Worm (Caenorhabditis elegans) whole organism, L1 larva: ENCODE data around the gene K12B6.11.

Experiments
- F16B12.6 ChIP-seq: fragments of 150-350 bp; optimal IDR thresholded peaks from 2 replicates; lab custom pipeline; 2014; ENCODE audit warnings: missing biosample characterization, missing genetic modification characterization
- alr-1 ChIP-seq: fragments of 200-800 bp; sonication (Bioruptor generic); optimal IDR thresholded peaks from 2 replicates; lab custom pipeline; 2018; ENCODE audit warnings: borderline replicate concordance, mild to moderate bottlenecking, missing genetic modification characterization, missing compliant biosample characterization
- aly-2 ChIP-seq: fragments of 150-350 bp; optimal IDR thresholded peaks from 2 replicates; lab custom pipeline; 2014; ENCODE audit warnings: missing biosample characterization, missing genetic modification characterization
- blmp-1 ChIP-seq: fragments of 150-350 bp; optimal IDR thresholded peaks from 2 replicates; lab custom pipeline; 2014; ENCODE audit warnings: missing biosample characterization, missing genetic modification characterization
- ceh-8 ChIP-seq: fragments of 200-800 bp; sonication (Bioruptor generic); optimal IDR thresholded peaks from 2 replicates; lab custom pipeline; 2018; ENCODE audit warnings: mild to moderate bottlenecking, missing genetic modification characterization, moderate library complexity, missing compliant biosample characterization
- ceh-82 ChIP-seq, 3 experiments: fragments of 150-350 bp in 1 of 3; sonication (generic microtip) in 2 of 3; optimal IDR thresholded peaks; 2 replicates each; lab custom pipeline; 2014 to 2017; ENCODE audit warnings: missing biosample characterization in 3 of 3, missing genetic modification characterization in 3 of 3
- dsc-1 ChIP-seq: sonication (generic microtip); optimal IDR thresholded peaks from 2 replicates; lab custom pipeline; 2016; ENCODE audit warnings: mild to moderate bottlenecking, missing genetic modification characterization, missing compliant biosample characterization
- efl-3 ChIP-seq: fragments of 200-800 bp; sonication (Bioruptor generic); optimal IDR thresholded peaks from 2 replicates; lab custom pipeline; 2018; ENCODE audit warnings: mild to moderate bottlenecking, missing genetic modification characterization, missing compliant biosample characterization
- elt-2 ChIP-seq: sonication (generic microtip); optimal IDR thresholded peaks from 2 replicates; lab custom pipeline; 2016; ENCODE audit warnings: missing genetic modification characterization, mild to moderate bottlenecking, inconsistent platforms, missing compliant biosample characterization, missing genetic modification reagents
- elt-3 ChIP-seq, 6 experiments: fragments of 150-350 bp in 1 of 6; sonication (generic microtip); optimal IDR thresholded peaks; 2 replicates each; lab custom pipeline; 2017 to 2018; ENCODE audit warnings: missing biosample characterization in 6 of 6, missing genetic modification characterization in 6 of 6, inconsistent platforms in 1 of 6
- fkh-10 ChIP-seq: sonication (generic microtip); optimal IDR thresholded peaks from 2 replicates; lab custom pipeline; 2017; ENCODE audit warnings: missing biosample characterization, missing genetic modification reagents, missing genetic modification characterization
- fkh-8 ChIP-seq: sonication (generic microtip); optimal IDR thresholded peaks from 2 replicates; lab custom pipeline; 2016; ENCODE audit warnings: mild to moderate bottlenecking, missing genetic modification characterization, missing compliant biosample characterization
- grh-1 ChIP-seq: fragments of 200-800 bp; sonication (Bioruptor generic); IDR thresholded peaks from 2 replicates; pipeline ENCODE4 v1.3.6; 2022; ENCODE audit warnings: missing genetic modification reagents, missing genetic modification characterization, missing compliant biosample characterization
- irx-1 ChIP-seq: sonication (generic microtip); optimal IDR thresholded peaks from 2 replicates; lab custom pipeline; 2016; ENCODE audit warnings: missing genetic modification characterization, missing compliant biosample characterization
- lin-13 ChIP-seq: fragments of 150-350 bp; optimal IDR thresholded peaks from 2 replicates; lab custom pipeline; 2014; ENCODE audit warnings: missing biosample characterization, missing genetic modification reagents, missing genetic modification characterization
- lin-14 ChIP-seq: fragments of 200-800 bp; sonication (Bioruptor generic); optimal IDR thresholded peaks from 2 replicates; lab custom pipeline; 2018; ENCODE audit warnings: mild to moderate bottlenecking, missing genetic modification characterization, moderate library complexity, missing compliant biosample characterization
- lin-39 ChIP-seq: fragments of 150-350 bp; optimal IDR thresholded peaks from 2 replicates; lab custom pipeline; 2014; ENCODE audit warnings: missing biosample characterization, missing genetic modification reagents, missing genetic modification characterization
- lir-3 ChIP-seq: sonication (generic microtip); optimal IDR thresholded peaks from 2 replicates; lab custom pipeline; 2016; ENCODE audit warnings: mild to moderate bottlenecking, missing genetic modification characterization, moderate library complexity, missing compliant biosample characterization; ENCODE audit not compliant: poor library complexity
- lsy-2 ChIP-seq, 2 experiments: fragments of 150-350 bp; optimal IDR thresholded peaks; 2 replicates each; lab custom pipeline; 2014; ENCODE audit warnings: missing biosample characterization in 2 of 2, missing genetic modification characterization in 2 of 2
- mab-9 ChIP-seq: fragments of 200-800 bp; sonication (Bioruptor generic); IDR thresholded peaks from 2 replicates; pipeline ENCODE4 v1.3.6; 2022; ENCODE audit warnings: missing genetic modification reagents, missing genetic modification characterization, missing compliant biosample characterization
- mdl-1 ChIP-seq, 2 experiments: fragments of 150-350 bp; optimal IDR thresholded peaks; 2 replicates each; lab custom pipeline; 2014 to 2017; ENCODE audit warnings: missing biosample characterization in 2 of 2, missing genetic modification characterization in 2 of 2, inconsistent platforms in 1 of 2
- mef-2 ChIP-seq: fragments of 150-350 bp; optimal IDR thresholded peaks from 2 replicates; lab custom pipeline; 2014; ENCODE audit warnings: missing biosample characterization, missing genetic modification characterization
- mep-1 ChIP-seq: fragments of 150-350 bp; optimal IDR thresholded peaks from 2 replicates; lab custom pipeline; 2014; ENCODE audit warnings: missing biosample characterization, missing genetic modification characterization
- nhr-11 ChIP-seq: fragments of 150-350 bp; optimal IDR thresholded peaks from 2 replicates; lab custom pipeline; 2014; ENCODE audit warnings: missing biosample characterization, missing genetic modification characterization
- nhr-19 ChIP-seq: fragments of 200-800 bp; sonication (Bioruptor generic); conservative IDR thresholded peaks from 2 replicates; pipeline ENCODE4 v1.3.6; 2022; ENCODE audit warnings: missing genetic modification characterization, missing compliant biosample characterization
- nhr-20 ChIP-seq: sonication (generic microtip); optimal IDR thresholded peaks from 2 replicates; lab custom pipeline; 2016; ENCODE audit warnings: mild to moderate bottlenecking, missing genetic modification characterization, missing compliant biosample characterization
- nhr-237 ChIP-seq: fragments of 150-350 bp; optimal IDR thresholded peaks from 2 replicates; lab custom pipeline; 2014; ENCODE audit warnings: missing biosample characterization, missing genetic modification characterization
- nhr-85 ChIP-seq: sonication (generic microtip); peaks from one replicate; lab custom pipeline; 2016; ENCODE audit warnings: missing genetic modification characterization, inconsistent platforms, missing compliant biosample characterization
- pqm-1 ChIP-seq: sonication (generic microtip); optimal IDR thresholded peaks from 3 replicates; lab custom pipeline; 2017; ENCODE audit warnings: missing biosample characterization, missing genetic modification characterization
- skn-1 ChIP-seq: fragments of 150-350 bp; optimal IDR thresholded peaks from 2 replicates; lab custom pipeline; 2014; ENCODE audit warnings: missing biosample characterization, missing genetic modification characterization
- snu-23 ChIP-seq: sonication (generic microtip); optimal IDR thresholded peaks from 2 replicates; lab custom pipeline; 2016; ENCODE audit warnings: missing genetic modification characterization, missing compliant biosample characterization
- sox-4 ChIP-seq: sonication (generic microtip); optimal IDR thresholded peaks from 2 replicates; lab custom pipeline; 2016; ENCODE audit warnings: missing genetic modification characterization, missing compliant biosample characterization
- sptf-1 ChIP-seq: fragments of 150-350 bp; optimal IDR thresholded peaks from 2 replicates; lab custom pipeline; 2014; ENCODE audit warnings: missing biosample characterization, missing genetic modification characterization
- tlp-1 ChIP-seq: fragments of 150-350 bp; optimal IDR thresholded peaks from 2 replicates; lab custom pipeline; 2014; ENCODE audit warnings: missing biosample characterization, missing genetic modification characterization
- unc-98 ChIP-seq: fragments of 200-800 bp; sonication (Bioruptor generic); IDR thresholded peaks from 2 replicates; pipeline ENCODE4 v1.3.6; 2022; ENCODE audit warnings: missing genetic modification characterization, missing compliant biosample characterization
- vab-15 ChIP-seq: sonication (generic microtip); optimal IDR thresholded peaks from 2 replicates; lab custom pipeline; 2017; ENCODE audit warnings: missing genotype, mild to moderate bottlenecking, missing genetic modification characterization, missing compliant biosample characterization
- xbp-1 ChIP-seq: sonication (generic microtip); optimal IDR thresholded peaks from 2 replicates; lab custom pipeline; 2016; ENCODE audit warnings: missing genetic modification characterization, missing compliant biosample characterization
- zip-4 ChIP-seq: fragments of 200-800 bp; sonication (Bioruptor generic); optimal IDR thresholded peaks from 2 replicates; lab custom pipeline; 2018; ENCODE audit warnings: mild to moderate bottlenecking, missing genetic modification characterization, moderate library complexity, missing compliant biosample characterization
- ztf-11 ChIP-seq, 2 experiments: sonication (generic microtip); optimal IDR thresholded peaks; 2 replicates each; lab custom pipeline; 2016 to 2017; ENCODE audit warnings: missing genetic modification characterization in 2 of 2, missing biosample characterization in 1 of 2, missing compliant biosample characterization in 1 of 2

The K12B6.11 gene

DNA sequence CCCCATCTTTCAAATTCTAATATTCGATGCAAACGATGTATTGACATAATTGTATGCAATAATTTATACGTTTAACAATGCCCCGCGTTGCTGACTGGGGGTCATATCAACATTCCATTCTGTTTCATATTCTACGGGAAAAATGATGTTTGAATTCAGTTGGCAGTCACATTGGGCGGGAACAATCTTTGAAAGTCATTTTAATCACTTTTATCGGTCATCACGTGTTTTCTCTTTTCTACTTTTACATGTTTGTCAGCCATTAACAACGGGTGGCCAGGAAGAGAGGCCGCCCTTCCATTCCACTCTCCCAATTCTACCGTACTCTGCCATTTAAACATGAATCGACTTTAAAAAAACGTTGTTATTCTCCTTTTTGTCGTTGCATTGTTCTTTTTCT lies 40.0 kb upstream of the K12B6.11 start (continued):
- peak; percentile 16 to 60 for TF ChIP-seq lsy-2 (tag; optimal IDR thresholded peaks at IDR 0.05; lab: Kevin White, UChicago)
- peak; percentile 56 for TF ChIP-seq blmp-1 (tag; lab: Kevin White, UChicago)

ce11 chrV:6249135-6249534 lies 39.6 kb upstream of the K12B6.11 start:
- peak; percentile 25 for TF ChIP-seq blmp-1 (tag; lab: Kevin White, UChicago)
- TF ChIP-seq nhr-85 (tag; lab: Kevin White, UChicago) = peak; percentile 71
- no peak for TF ChIP-seq fkh-8 (tag; lab: Kevin White, UChicago)
- TF ChIP-seq lin-14 (GFP tag; lab: Kevin White, UChicago) = peak; percentile 17

ce11 chrV:6250959-6251598 lies 37.6 kb upstream of the K12B6.11 start:
- TF ChIP-seq elt-2 (tag; lab: Kevin White, UChicago) = peak; percentile 66
- no peak for TF ChIP-seq lin-39 (tag; lab: Kevin White, UChicago)

DNA sequence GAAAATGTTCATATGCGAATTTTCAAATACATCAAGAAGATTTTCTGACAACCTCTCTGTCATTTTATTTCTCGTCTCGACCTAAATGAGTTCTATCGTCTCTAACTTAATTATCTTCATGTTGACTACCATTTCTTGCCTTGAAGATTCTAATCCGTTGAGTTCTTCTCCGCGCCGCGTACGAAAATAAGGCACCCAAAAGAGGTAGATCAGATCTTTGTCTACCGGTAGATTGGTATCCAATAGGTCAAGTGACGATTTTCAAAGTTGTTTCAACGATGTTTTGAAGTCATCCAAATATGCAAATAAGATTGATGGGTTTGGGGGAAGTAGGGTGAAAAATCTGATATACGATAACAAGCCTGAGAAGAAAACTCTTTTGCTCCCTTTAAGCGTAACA lies 34.8 kb upstream of the K12B6.11 start:
- TF ChIP-seq unc-98 (GFP tag; lab: Robert Waterston, UW) (no peak), pqm-1 (tag; lab: Kevin White, UChicago) (no peak), elt-3 (tag; optimal IDR thresholded peaks at IDR 0.05; lab: Kevin White, UChicago) (no peak), mef-2 (no peak), snu-23 (peak; percentile 9), ceh-82 (tag; optimal IDR thresholded peaks at IDR 0.05; lab: Kevin White, UChicago) (no peak), nhr-20 (tag; lab: Kevin White, UChicago) (peak; percentile 26), efl-3 (peak; percentile 4), zip-4 (GFP tag; lab: Kevin White, UChicago) (no peak), vab-15 (tag; lab: Kevin White, UChicago) (no peak), sox-4 (no peak), grh-1 (no peak), nhr-11 (no peak), xbp-1 (tag; lab: Kevin White, UChicago) (no peak), nhr-85 (tag; lab: Kevin White, UChicago) (peak; percentile 92), alr-1 (tag; lab: Kevin White, UChicago) (no peak), lin-14 (GFP tag; lab: Kevin White, UChicago) (peak; percentile 65)
- TF ChIP-seq, all 84 proteins: peak for 5

DNA sequence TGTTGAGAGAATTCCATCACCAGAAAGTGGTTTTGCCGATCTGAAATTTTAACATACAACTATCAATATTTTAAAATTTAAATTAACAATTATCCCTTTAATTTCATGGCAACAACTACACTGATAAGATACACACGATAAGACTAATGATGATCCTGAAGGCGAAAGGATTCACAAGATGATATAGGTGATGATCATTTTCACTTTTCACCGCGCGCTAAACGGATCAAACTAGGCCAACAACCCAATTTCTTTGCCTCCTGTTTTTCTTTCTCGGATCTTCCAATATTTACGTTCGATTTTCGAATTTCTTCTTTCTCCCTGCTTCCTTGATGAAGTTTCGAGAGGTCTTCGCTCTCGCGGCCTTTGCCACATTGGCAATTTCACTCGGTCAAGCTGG lies 29.6 kb upstream of the K12B6.11 start, which contains the start of gene K08B12.1:
TSS of gene K08B12.1 (plus strand) at position 229 of the 400 bp plus-strand sequence.
- TF ChIP-seq mab-9 = no peak
- no peak for TF ChIP-seq nhr-20 (tag; lab: Kevin White, UChicago)
- TF ChIP-seq blmp-1 (tag; lab: Kevin White, UChicago) = peak; percentile 99
- no peak for TF ChIP-seq ztf-11 (tag; optimal IDR thresholded peaks at IDR 0.05; lab: Kevin White, UChicago)
- TF ChIP-seq fkh-10 (GFP tag; lab: Kevin White, UChicago) = no peak
- no peak for TF ChIP-seq zip-4 (GFP tag; lab: Kevin White, UChicago)
- no peak for TF ChIP-seq aly-2 (tag; lab: Kevin White, UChicago)
- TF ChIP-seq lir-3 (tag; lab: Kevin White, UChicago) = no peak
- peak in 1 of 6 experiments; percentile 38 for TF ChIP-seq elt-3 (tag; optimal IDR thresholded peaks at IDR 0.05; lab: Kevin White, UChicago)
- no peak for TF ChIP-seq tlp-1 (tag; lab: Kevin White, UChicago)
- no peak for TF ChIP-seq pqm-1 (tag; lab: Kevin White, UChicago)
- TF ChIP-seq xbp-1 (tag; lab: Kevin White, UChicago) = no peak

DNA sequence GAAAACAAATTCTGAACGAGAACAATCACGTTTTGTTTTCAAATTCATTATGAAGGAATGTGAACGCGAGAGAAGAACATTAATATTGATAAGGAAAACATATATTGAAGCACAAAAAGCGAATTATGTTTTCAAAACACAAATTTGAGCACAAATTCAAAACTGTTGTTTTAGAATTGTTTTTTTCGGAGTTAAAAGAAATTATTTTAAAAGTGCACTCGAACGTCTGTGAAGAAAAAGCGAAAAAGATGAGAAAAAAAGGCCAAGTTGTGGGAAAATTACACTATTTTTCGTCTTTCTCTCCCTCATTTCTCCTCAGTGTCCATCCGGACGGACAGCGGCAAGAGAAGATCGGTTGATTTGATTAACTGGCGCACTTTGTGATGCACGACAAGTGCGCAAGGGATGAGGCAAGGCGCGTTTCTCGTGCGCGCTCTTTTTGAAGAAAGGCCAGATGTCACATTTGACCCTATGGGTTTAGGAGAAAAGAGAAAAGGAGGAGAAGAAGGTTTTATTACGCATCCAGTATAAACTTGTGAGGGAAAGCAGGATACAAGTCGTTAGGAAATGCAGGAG lies 21.4 kb upstream of the K12B6.11 start, which contains the start of gene mrck-1:
TSS of gene mrck-1 (minus strand) at position 51 of the 576 bp plus-strand sequence.
- TF ChIP-seq nhr-11 (peak; percentile 53), efl-3 (no peak), sptf-1 (no peak), nhr-237 (tag; lab: Kevin White, UChicago) (peak; percentile 21), ceh-8 (peak; percentile 100), F16B12.6 (peak; percentile 56), mep-1 (tag; lab: Kevin White, UChicago) (peak; percentile 98), skn-1 (tag; lab: Kevin White, UChicago) (peak; percentile 87), irx-1 (tag; lab: Kevin White, UChicago) (peak; percentile 89), lin-13 (GFP tag; lab: Kevin White, UChicago) (peak; percentile 94), mdl-1 (tag; optimal IDR thresholded peaks at IDR 0.05; lab: Kevin White, UChicago) (peak; percentile 12 to 87), dsc-1 (tag; lab: Kevin White, UChicago) (peak; percentile 99), nhr-19 (GFP tag; lab: Robert Waterston, UW) (peak; percentile 92), nhr-85 (tag; lab: Kevin White, UChicago) (peak; percentile 95), vab-15 (tag; lab: Kevin White, UChicago) (peak; percentile 94), lin-39 (tag; lab: Kevin White, UChicago) (peak; percentile 88), lsy-2 (tag; optimal IDR thresholded peaks at IDR 0.05; lab: Kevin White, UChicago) (peak; percentile 92 to 94)
